Fruit fly (Drosophila melanogaster) whole organism, embryonic: ENCODE results near the gene CG9389.

Source experiments
- Ada2b ChIP-seq: fragments of 200-800 bp; sonication (Bioruptor generic); IDR thresholded peaks from 2 replicates; pipeline ENCODE4 v1.3.6; 2022; ENCODE audit warnings: missing biosample characterization, missing genetic modification characterization
- BtbVII ChIP-seq: fragments of 200-800 bp; sonication (Bioruptor generic); optimal IDR thresholded peaks from 3 replicates; lab custom pipeline; 2017; ENCODE audit warnings: missing biosample characterization, mild to moderate bottlenecking, missing genetic modification characterization
- Bteb2 ChIP-seq: fragments of 200-800 bp; sonication (Bioruptor generic); optimal IDR thresholded peaks from 2 replicates; lab custom pipeline; 2016; ENCODE audit warnings: missing biosample characterization, missing genetic modification characterization
- CG10462 ChIP-seq: fragments of 200-800 bp; sonication (Bioruptor generic); optimal IDR thresholded peaks from 2 replicates; lab custom pipeline; 2016; ENCODE audit warnings: missing biosample characterization, missing genetic modification characterization
- CG11398 ChIP-seq: fragments of 200-800 bp; sonication (Bioruptor generic); optimal IDR thresholded peaks from 2 replicates; lab custom pipeline; 2016; ENCODE audit warnings: missing biosample characterization, missing genetic modification characterization
- CG11696 ChIP-seq: fragments of 200-800 bp; sonication (Bioruptor generic); IDR thresholded peaks from 2 replicates; pipeline ENCODE4 v1.3.6; 2022; ENCODE audit warnings: missing biosample characterization, missing genetic modification characterization
- CG12104 ChIP-seq: fragments of 200-800 bp; sonication (Bioruptor generic); optimal IDR thresholded peaks from 3 replicates; lab custom pipeline; 2016; ENCODE audit warnings: missing biosample characterization, missing genetic modification characterization
- CG12942 ChIP-seq: fragments of 200-800 bp; sonication (Bioruptor generic); optimal IDR thresholded peaks from 3 replicates; lab custom pipeline; 2016; ENCODE audit warnings: missing biosample characterization, missing genetic modification characterization
- CG1603 ChIP-seq: fragments of 200-800 bp; sonication (Bioruptor generic); optimal IDR thresholded peaks from 2 replicates; lab custom pipeline; 2019; ENCODE audit warnings: missing biosample characterization, mild to moderate bottlenecking, missing genetic modification characterization, moderate library complexity
- CG17186 ChIP-seq: fragments of 200-800 bp; sonication (Bioruptor generic); optimal IDR thresholded peaks from 3 replicates; lab custom pipeline; 2017; ENCODE audit warnings: missing biosample characterization, missing genetic modification reagents, missing genetic modification characterization
- CG2202 ChIP-seq: fragments of 200-800 bp; sonication (Bioruptor generic); optimal IDR thresholded peaks from 2 replicates; lab custom pipeline; 2018; ENCODE audit warnings: missing biosample characterization, mild to moderate bottlenecking, missing genetic modification characterization
- CG2712 ChIP-seq: fragments of 200-800 bp; optimal IDR thresholded peaks from 3 replicates; lab custom pipeline; 2019; ENCODE audit warnings: missing biosample characterization, mild to moderate bottlenecking, missing genetic modification characterization, moderate library complexity
- CG31388 ChIP-seq: fragments of 200-800 bp; sonication (Bioruptor generic); optimal IDR thresholded peaks from 2 replicates; lab custom pipeline; 2016; ENCODE audit warnings: missing biosample characterization, missing genetic modification characterization
- CG3163 ChIP-seq: fragments of 200-800 bp; sonication (Bioruptor generic); optimal IDR thresholded peaks from 3 replicates; lab custom pipeline; 2016; ENCODE audit warnings: missing biosample characterization, missing genetic modification characterization
- CG32767 ChIP-seq: fragments of 200-800 bp; sonication (Bioruptor generic); IDR thresholded peaks from 2 replicates; pipeline ENCODE4 v1.3.6; 2022; ENCODE audit warnings: missing biosample characterization, missing genetic modification characterization
- CG34376 ChIP-seq: fragments of 200-800 bp; sonication (Bioruptor generic); optimal IDR thresholded peaks from 2 replicates; lab custom pipeline; 2018; ENCODE audit warnings: missing biosample characterization, mild to moderate bottlenecking, missing genetic modification characterization
- CG6254 ChIP-seq: fragments of 200-800 bp; sonication (Bioruptor generic); optimal IDR thresholded peaks from 3 replicates; lab custom pipeline; 2017; ENCODE audit warnings: mild to moderate bottlenecking, missing biosample characterization, missing genetic modification reagents, missing genetic modification characterization
- CG6683 ChIP-seq: fragments of 200-800 bp; sonication (Bioruptor generic); optimal IDR thresholded peaks from 2 replicates; lab custom pipeline; 2017; ENCODE audit warnings: missing biosample characterization, mild to moderate bottlenecking, missing genetic modification characterization, missing genetic modification reagents
- CG7786 ChIP-seq: fragments of 200-800 bp; sonication (Bioruptor generic); optimal IDR thresholded peaks from 2 replicates; lab custom pipeline; 2016; ENCODE audit warnings: missing biosample characterization, missing genetic modification characterization
- CG8924 ChIP-seq: fragments of 200-800 bp; optimal IDR thresholded peaks from 3 replicates; lab custom pipeline; 2019; ENCODE audit warnings: missing biosample characterization, mild to moderate bottlenecking, missing genetic modification characterization, moderate library complexity
- CG9876 ChIP-seq: fragments of 200-800 bp; sonication (Bioruptor generic); optimal IDR thresholded peaks from 2 replicates; lab custom pipeline; 2016; ENCODE audit warnings: missing biosample characterization, missing genetic modification characterization
- CkIIα-i1 ChIP-seq: fragments of 200-800 bp; sonication (Bioruptor generic); IDR thresholded peaks from 2 replicates; pipeline ENCODE4 v1.3.6; 2022; ENCODE audit warnings: missing biosample characterization, missing genetic modification characterization
- Deaf1 ChIP-seq: fragments of 200-800 bp; optimal IDR thresholded peaks from 3 replicates; lab custom pipeline; 2019; ENCODE audit warnings: missing biosample characterization, mild to moderate bottlenecking, missing genetic modification characterization, moderate library complexity
- Dfd ChIP-seq, 2 experiments: fragments of >200 bp; optimal IDR thresholded peaks; 2 replicates each; lab custom pipeline; 2017; ENCODE audit warnings: missing biosample characterization in 2 of 2, missing genetic modification characterization in 2 of 2
- Dp ChIP-seq: fragments of 200-800 bp; sonication (Bioruptor generic); optimal IDR thresholded peaks from 2 replicates; lab custom pipeline; 2018; ENCODE audit warnings: missing biosample characterization, mild to moderate bottlenecking, missing genetic modification characterization, moderate library complexity
- Elba2 ChIP-seq: fragments of 200-800 bp; sonication (Bioruptor generic); optimal IDR thresholded peaks from 3 replicates; lab custom pipeline; 2016; ENCODE audit warnings: missing biosample characterization, missing genetic modification characterization
- H2.0 ChIP-seq: fragments of 200-800 bp; sonication (Bioruptor generic); IDR thresholded peaks from 2 replicates; pipeline ENCODE4 v1.3.6; 2022; ENCODE audit warnings: missing biosample characterization, missing genetic modification characterization
- Hey ChIP-seq: fragments of 200-800 bp; sonication (Bioruptor generic); optimal IDR thresholded peaks from 3 replicates; lab custom pipeline; 2018; ENCODE audit warnings: missing biosample characterization, mild to moderate bottlenecking, missing genetic modification characterization
- Mes4 ChIP-seq: fragments of 200-800 bp; sonication (Bioruptor generic); optimal IDR thresholded peaks from 2 replicates; lab custom pipeline; 2016; ENCODE audit warnings: missing biosample characterization, missing genetic modification characterization
- NC2α ChIP-seq: fragments of 200-800 bp; sonication (Bioruptor generic); optimal IDR thresholded peaks from 2 replicates; lab custom pipeline; 2016; ENCODE audit warnings: missing biosample characterization, missing genetic modification characterization
- Rx ChIP-seq: fragments of 200-800 bp; sonication (Bioruptor generic); IDR thresholded peaks from 2 replicates; pipeline ENCODE4 v1.3.6; 2022; ENCODE audit warnings: missing biosample characterization, missing genetic modification characterization
- Ssrp ChIP-seq: fragments of 200-800 bp; sonication (Bioruptor generic); optimal IDR thresholded peaks from 2 replicates; lab custom pipeline; 2018; ENCODE audit warnings: missing biosample characterization, mild to moderate bottlenecking, missing genetic modification characterization, moderate library complexity
- YL-1 ChIP-seq: fragments of 200-800 bp; sonication (Bioruptor generic); optimal IDR thresholded peaks from 3 replicates; lab custom pipeline; 2017; ENCODE audit warnings: missing biosample characterization, mild to moderate bottlenecking, missing genetic modification characterization
- ap ChIP-seq: fragments of 200-800 bp; sonication (Bioruptor generic); IDR thresholded peaks from 2 replicates; pipeline ENCODE4 v1.3.6; 2022; ENCODE audit warnings: missing biosample characterization, missing genetic modification characterization
- bab2 ChIP-seq: fragments of 200-800 bp; sonication (Bioruptor generic); optimal IDR thresholded peaks from 2 replicates; lab custom pipeline; 2016; ENCODE audit warnings: missing biosample characterization, missing genetic modification characterization
- bcd ChIP-seq: fragments of 200-800 bp; sonication (Bioruptor generic); optimal IDR thresholded peaks from 2 replicates; lab custom pipeline; 2017; ENCODE audit warnings: missing biosample characterization, mild to moderate bottlenecking, missing genetic modification characterization
- bsh ChIP-seq, 2 experiments: fragments of 200-800 bp; sonication (Bioruptor generic); optimal IDR thresholded peaks; 2 replicates each; lab custom pipeline; 2017 to 2018; ENCODE audit warnings: mild to moderate bottlenecking in 2 of 2, missing biosample characterization in 2 of 2, missing genetic modification characterization in 2 of 2, moderate library complexity in 1 of 2
- cas ChIP-seq: fragments of 200-800 bp; sonication (Bioruptor generic); IDR thresholded peaks from 2 replicates; pipeline ENCODE4 v1.3.6; 2022; ENCODE audit warnings: missing biosample characterization, missing genetic modification characterization
- caup ChIP-seq: fragments of 200-800 bp; sonication (Bioruptor generic); optimal IDR thresholded peaks from 3 replicates; lab custom pipeline; 2017; ENCODE audit warnings: missing biosample characterization, mild to moderate bottlenecking, missing genetic modification characterization, moderate library complexity; ENCODE audit not compliant: severe bottlenecking
- dmrt11E ChIP-seq: fragments of 200-800 bp; sonication (Bioruptor generic); optimal IDR thresholded peaks from 3 replicates; lab custom pipeline; 2018; ENCODE audit warnings: missing biosample characterization, mild to moderate bottlenecking, missing genetic modification characterization, moderate library complexity
- fd3F ChIP-seq: fragments of 200-800 bp; sonication (Bioruptor generic); optimal IDR thresholded peaks from 2 replicates; lab custom pipeline; 2018; ENCODE audit warnings: missing biosample characterization, mild to moderate bottlenecking, missing genetic modification characterization, moderate library complexity
- gsb ChIP-seq: fragments of 200-800 bp; sonication (Bioruptor generic); IDR thresholded peaks from 2 replicates; pipeline ENCODE4 v1.3.6; 2022; ENCODE audit warnings: missing biosample characterization, missing genetic modification characterization
- h ChIP-seq: fragments of >200 bp; optimal IDR thresholded peaks from 2 replicates; lab custom pipeline; 2017
- kay ChIP-seq: fragments of 200-800 bp; sonication (Bioruptor generic); optimal IDR thresholded peaks from 2 replicates; lab custom pipeline; 2016; ENCODE audit warnings: missing biosample characterization, missing genetic modification characterization
- mam ChIP-seq: fragments of 200-800 bp; sonication (Bioruptor generic); optimal IDR thresholded peaks from 3 replicates; lab custom pipeline; 2016; ENCODE audit warnings: missing biosample characterization, missing genetic modification characterization
- nerfin-2 ChIP-seq: fragments of 200-800 bp; sonication (Bioruptor generic); IDR thresholded peaks from 2 replicates; pipeline ENCODE4 v1.3.6; 2022; ENCODE audit warnings: missing biosample characterization, missing genetic modification characterization; ENCODE audit not compliant: partially characterized antibody
- pzg ChIP-seq: fragments of 200-800 bp; sonication (Bioruptor generic); optimal IDR thresholded peaks from 3 replicates; lab custom pipeline; 2018; ENCODE audit warnings: missing biosample characterization, mild to moderate bottlenecking, missing genetic modification characterization, moderate library complexity
- slbo ChIP-seq: fragments of 200-800 bp; sonication (Bioruptor generic); IDR thresholded peaks from 2 replicates; pipeline ENCODE4 v1.3.6; 2022; ENCODE audit warnings: missing biosample characterization, missing genetic modification characterization
- stc ChIP-seq: fragments of 200-800 bp; sonication (Bioruptor generic); IDR thresholded peaks from 2 replicates; pipeline ENCODE4 v1.3.6; 2022; ENCODE audit warnings: missing biosample characterization, missing genetic modification characterization
- wor ChIP-seq: fragments of 200-800 bp; sonication (Bioruptor generic); IDR thresholded peaks from 2 replicates; pipeline ENCODE4 v1.3.6; 2022; ENCODE audit warnings: missing biosample characterization, missing genetic modification characterization

Gene CG9389

DNA sequence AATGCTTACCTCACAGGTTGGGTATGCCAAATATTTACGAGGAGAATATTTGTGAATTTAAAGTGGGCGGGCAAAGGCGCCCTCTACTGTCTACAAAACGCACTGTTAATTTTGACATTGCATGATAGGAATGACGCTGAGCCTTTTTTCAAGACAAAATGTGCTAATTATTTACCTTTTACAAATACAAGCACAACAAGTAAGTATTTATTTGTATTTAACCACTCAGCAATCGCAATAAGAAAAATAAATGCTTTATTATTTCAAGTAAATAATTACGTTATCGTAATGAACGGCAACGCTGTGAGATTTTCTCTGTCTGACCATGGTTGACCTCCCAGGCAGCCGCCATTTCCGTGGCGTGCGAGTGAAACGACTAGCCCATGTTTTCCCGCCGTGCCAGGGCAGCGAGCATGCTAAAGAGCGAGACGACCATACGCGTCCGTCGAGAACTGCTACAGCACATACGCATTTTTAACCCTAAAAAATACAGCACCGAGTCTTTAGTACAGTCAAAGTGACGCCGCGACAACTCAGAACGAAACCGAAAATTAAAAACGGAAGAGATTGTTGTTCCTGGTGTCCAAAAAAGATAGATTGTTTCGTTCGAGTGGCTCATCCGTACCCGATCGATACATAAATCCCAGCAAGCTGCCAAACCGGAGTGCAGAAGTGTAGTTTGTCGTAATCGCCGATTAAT lies 15.4 kb upstream of the CG9389 start, which contains the start of the genes CG12974 and pzg (continued):
- TF ChIP-seq dmrt11E (tag; lab: Kevin White, UChicago) = peak; percentile 95
- TF ChIP-seq bsh (GFP tag; optimal IDR thresholded peaks at IDR 0.05; lab: Kevin White, UChicago) = peak in 1 of 2 experiments; percentile 69
- TF ChIP-seq CG8924 (tag; lab: Kevin White, UChicago) = peak; percentile 87
- peak; percentile 60 for TF ChIP-seq NC2α (GFP tag; lab: Kevin White, UChicago)
- no peak for TF ChIP-seq Dfd (GFP tag; optimal IDR thresholded peaks at IDR 0.05; lab: Kevin White, UChicago)
- peak; percentile 36; the same call in 1 of the 2 replicates for TF ChIP-seq cas (GFP tag; lab: Robert Waterston, UW)
- TF ChIP-seq Ada2b = peak; percentile 78
- peak; percentile 54 for TF ChIP-seq fd3F
- peak; percentile 88 for TF ChIP-seq slbo (GFP tag; lab: Robert Waterston, UW)
- TF ChIP-seq CG10462 (GFP tag; lab: Kevin White, UChicago) = no peak
- peak; percentile 27 for TF ChIP-seq BtbVII
- peak; percentile 73; the same call in 1 of the 2 replicates for TF ChIP-seq H2.0 (GFP tag; lab: Robert Waterston, UW)
- TF ChIP-seq CG6254 = no peak
- TF ChIP-seq caup (GFP tag; lab: Kevin White, UChicago) = peak; percentile 73
- no peak for TF ChIP-seq CG11696 (GFP tag; lab: Robert Waterston, UW)
- no peak for TF ChIP-seq Elba2 (GFP tag; lab: Kevin White, UChicago)
- peak; percentile 70 for TF ChIP-seq gsb (GFP tag; lab: Robert Waterston, UW)
- TF ChIP-seq bcd = peak; percentile 87
- peak; percentile 67 for TF ChIP-seq CG12942 (GFP tag; lab: Kevin White, UChicago)
- peak; percentile 79 for TF ChIP-seq Mes4 (GFP tag; lab: Kevin White, UChicago)
- TF ChIP-seq CG3163 (GFP tag; lab: Kevin White, UChicago) = peak; percentile 64
- TF ChIP-seq Deaf1 (tag; lab: Kevin White, UChicago) = no peak
- TF ChIP-seq CG31388 (GFP tag; lab: Kevin White, UChicago) = peak; percentile 5
- peak; percentile 70 for TF ChIP-seq Hey (tag; lab: Kevin White, UChicago)
- peak; percentile 10 for TF ChIP-seq kay (GFP tag; lab: Kevin White, UChicago)
- TF ChIP-seq Rx (GFP tag; lab: Robert Waterston, UW) = peak; percentile 67
- TF ChIP-seq wor = peak; percentile 92
- peak; percentile 96 for TF ChIP-seq pzg (GFP tag; lab: Kevin White, UChicago)
- peak; percentile 65 for TF ChIP-seq bab2 (GFP tag; lab: Kevin White, UChicago)
- TF ChIP-seq ap (GFP tag; lab: Robert Waterston, UW) = peak; percentile 42; the same call in 1 of the 2 replicates
- peak; percentile 94 for TF ChIP-seq CG9876 (GFP tag; lab: Kevin White, UChicago)
- peak; percentile 80 for TF ChIP-seq CG12104
- TF ChIP-seq CG32767 = peak; percentile 48; the same call in 1 of the 2 replicates
- TF ChIP-seq nerfin-2 (GFP tag; lab: Robert Waterston, UW) = peak; percentile 71
- no peak for TF ChIP-seq CG6683 (GFP tag; lab: Kevin White, UChicago)
- no peak for TF ChIP-seq h (lab: Kevin White, UChicago)
- TF ChIP-seq CkIIα-i1 (GFP tag; lab: Robert Waterston, UW) = no peak
- TF ChIP-seq Bteb2 (GFP tag; lab: Kevin White, UChicago) = peak; percentile 62
- peak; percentile 97 for TF ChIP-seq CG1603 (tag; lab: Kevin White, UChicago)
- peak; percentile 67 for TF ChIP-seq CG7786
- peak; percentile 85 for TF ChIP-seq CG2712 (tag; lab: Kevin White, UChicago)
- peak; percentile 89 for TF ChIP-seq Dp (GFP tag; lab: Kevin White, UChicago)
- peak; percentile 62; the same call in 1 of the 2 replicates for TF ChIP-seq stc
- TF ChIP-seq Ssrp (tag; lab: Kevin White, UChicago) = peak; percentile 90
- TF ChIP-seq CG2202 = peak; percentile 7
- TF ChIP-seq mam (GFP tag; lab: Kevin White, UChicago) = peak; percentile 65
- TF ChIP-seq CG11398 (GFP tag; lab: Kevin White, UChicago) = peak; percentile 40
- TF ChIP-seq CG17186 (GFP tag; lab: Kevin White, UChicago) = peak; percentile 61
- peak; percentile 96 for TF ChIP-seq YL-1 (GFP tag; lab: Kevin White, UChicago)
- TF ChIP-seq CG34376 (GFP tag; lab: Kevin White, UChicago) = no peak
